Fruit fly (Drosophila melanogaster) whole organism, embryonic: ENCODE results near the gene Nlg2.

Experiments used
- Atf-2 ChIP-seq: fragments of 200-800 bp; sonication (Bioruptor generic); optimal IDR thresholded peaks from 2 replicates; lab custom pipeline; 2016; ENCODE audit warnings: missing biosample characterization, missing genetic modification characterization
- Awh ChIP-seq: fragments of 200-800 bp; sonication (Bioruptor generic); IDR thresholded peaks from 2 replicates; pipeline ENCODE4, ENCODE4 v1.3.6; 2022; ENCODE audit warnings: missing biosample characterization, missing genetic modification characterization
- Bgb ChIP-seq: fragments of 200-800 bp; sonication (Bioruptor generic); IDR thresholded peaks from 2 replicates; pipeline ENCODE4 v1.3.6; 2022; ENCODE audit warnings: missing biosample characterization, missing genetic modification characterization; ENCODE audit not compliant: partially characterized antibody
- CG10274 ChIP-seq: fragments of 200-800 bp; sonication (Bioruptor generic); optimal IDR thresholded peaks from 3 replicates; lab custom pipeline; 2017; ENCODE audit warnings: missing biosample characterization, mild to moderate bottlenecking, missing genetic modification characterization
- CG15073 ChIP-seq: fragments of 200-800 bp; sonication (Bioruptor generic); optimal IDR thresholded peaks from 2 replicates; lab custom pipeline; 2016; ENCODE audit warnings: missing biosample characterization, missing genetic modification characterization
- CG15601 ChIP-seq: fragments of 200-800 bp; sonication (Bioruptor generic); optimal IDR thresholded peaks from 3 replicates; lab custom pipeline; 2019; ENCODE audit warnings: missing biosample characterization, mild to moderate bottlenecking, missing genetic modification characterization, moderate library complexity
- CG1603 ChIP-seq: fragments of 200-800 bp; sonication (Bioruptor generic); optimal IDR thresholded peaks from 2 replicates; lab custom pipeline; 2019; ENCODE audit warnings: missing biosample characterization, mild to moderate bottlenecking, missing genetic modification characterization, moderate library complexity
- CG2202 ChIP-seq: fragments of 200-800 bp; sonication (Bioruptor generic); optimal IDR thresholded peaks from 2 replicates; lab custom pipeline; 2018; ENCODE audit warnings: missing biosample characterization, mild to moderate bottlenecking, missing genetic modification characterization
- CG2678 ChIP-seq: fragments of 200-800 bp; sonication (Bioruptor generic); optimal IDR thresholded peaks from 3 replicates; lab custom pipeline; 2019; ENCODE audit warnings: missing biosample characterization, mild to moderate bottlenecking, missing genetic modification characterization, moderate library complexity
- CG30020 ChIP-seq: fragments of 200-800 bp; optimal IDR thresholded peaks from 2 replicates; lab custom pipeline; 2019; ENCODE audit warnings: missing biosample characterization, mild to moderate bottlenecking, missing genetic modification characterization, moderate library complexity
- CG34376 ChIP-seq: fragments of 200-800 bp; sonication (Bioruptor generic); optimal IDR thresholded peaks from 2 replicates; lab custom pipeline; 2018; ENCODE audit warnings: missing biosample characterization, mild to moderate bottlenecking, missing genetic modification characterization
- CG42726 ChIP-seq: fragments of 200-800 bp; sonication (Bioruptor generic); IDR thresholded peaks from 2 replicates; pipeline ENCODE4 v1.3.6; 2022; ENCODE audit warnings: missing biosample characterization, missing genetic modification characterization; ENCODE audit not compliant: partially characterized antibody
- CG6654 ChIP-seq: fragments of 200-800 bp; sonication (Bioruptor generic); optimal IDR thresholded peaks from 2 replicates; lab custom pipeline; 2017; ENCODE audit warnings: missing biosample characterization, mild to moderate bottlenecking, missing genetic modification characterization
- CG7372 ChIP-seq: fragments of 200-800 bp; sonication (Bioruptor generic); IDR thresholded peaks from 2 replicates; pipeline ENCODE4 v1.3.6; 2022; ENCODE audit warnings: missing biosample characterization, missing genetic modification characterization
- CG8944 ChIP-seq: fragments of 200-800 bp; sonication (Bioruptor generic); optimal IDR thresholded peaks from 3 replicates; lab custom pipeline; 2016; ENCODE audit warnings: missing biosample characterization, missing genetic modification characterization
- CkIIα-i1 ChIP-seq: fragments of 200-800 bp; sonication (Bioruptor generic); IDR thresholded peaks from 2 replicates; pipeline ENCODE4 v1.3.6; 2022; ENCODE audit warnings: missing biosample characterization, missing genetic modification characterization
- D ChIP-seq, 2 experiments: fragments of 200-800 bp in 1 of 2; fragments of >200 bp in 1 of 2; sonication (Bioruptor generic) in 1 of 2; optimal IDR thresholded peaks; 2 replicates in 1 of 2; 3 replicates in 1 of 2; lab custom pipeline; 2017; ENCODE audit warnings: mild to moderate bottlenecking in 1 of 2, missing biosample characterization in 1 of 2, missing genetic modification characterization in 1 of 2, missing genetic modification reagents in 1 of 2
- D19B ChIP-seq: fragments of 200-800 bp; sonication (Bioruptor generic); optimal IDR thresholded peaks from 2 replicates; lab custom pipeline; 2017; ENCODE audit warnings: missing biosample characterization, mild to moderate bottlenecking, missing genetic modification characterization
- Dip3 ChIP-seq: fragments of 200-800 bp; sonication (Bioruptor generic); optimal IDR thresholded peaks from 3 replicates; lab custom pipeline; 2016; ENCODE audit warnings: missing biosample characterization, missing genetic modification characterization
- Dll ChIP-seq: fragments of 200-800 bp; sonication (Bioruptor generic); IDR thresholded peaks from 4 replicates; pipeline ENCODE4 v1.3.6; 2022; ENCODE audit warnings: missing biosample characterization, missing genetic modification characterization; ENCODE audit not compliant: partially characterized antibody
- Dref ChIP-seq: fragments of 200-800 bp; sonication (Bioruptor generic); IDR thresholded peaks from 2 replicates; pipeline ENCODE4 v1.3.6; 2022; ENCODE audit warnings: missing biosample characterization, missing genetic modification characterization
- E2f2 ChIP-seq: fragments of 200-800 bp; sonication (Bioruptor generic); IDR thresholded peaks from 2 replicates; pipeline ENCODE4 v1.3.6; 2022; ENCODE audit warnings: missing biosample characterization, missing genetic modification characterization
- Fer1 ChIP-seq: fragments of 200-800 bp; sonication (Bioruptor generic); optimal IDR thresholded peaks from 2 replicates; lab custom pipeline; 2017; ENCODE audit warnings: missing biosample characterization, mild to moderate bottlenecking, missing genetic modification characterization
- HLH54F ChIP-seq: fragments of 200-800 bp; sonication (Bioruptor generic); optimal IDR thresholded peaks from 3 replicates; lab custom pipeline; 2016; ENCODE audit warnings: missing biosample characterization, missing genetic modification characterization
- Hmr ChIP-seq: fragments of 200-800 bp; sonication (Bioruptor generic); optimal IDR thresholded peaks from 3 replicates; lab custom pipeline; 2017; ENCODE audit warnings: mild to moderate bottlenecking, missing biosample characterization, missing genetic modification reagents, missing genetic modification characterization
- Hr39 ChIP-seq: fragments of >200 bp; optimal IDR thresholded peaks from 2 replicates; lab custom pipeline; 2017
- Kr ChIP-seq: fragments of 200-800 bp; sonication (Bioruptor generic); optimal IDR thresholded peaks from 2 replicates; lab custom pipeline; 2017; ENCODE audit warnings: missing biosample characterization, mild to moderate bottlenecking, missing genetic modification characterization
- MTF-1 ChIP-seq: fragments of 200-800 bp; sonication (Bioruptor generic); optimal IDR thresholded peaks from 2 replicates; lab custom pipeline; 2018; ENCODE audit warnings: missing biosample characterization, mild to moderate bottlenecking, missing genetic modification characterization, borderline replicate concordance
- Meics ChIP-seq: fragments of 200-800 bp; sonication (Bioruptor generic); optimal IDR thresholded peaks from 2 replicates; lab custom pipeline; 2017; ENCODE audit warnings: missing biosample characterization, mild to moderate bottlenecking, missing genetic modification characterization
- Myb ChIP-seq: fragments of 200-800 bp; sonication (Bioruptor generic); optimal IDR thresholded peaks from 2 replicates; lab custom pipeline; 2016; ENCODE audit warnings: missing biosample characterization, missing genetic modification characterization
- Nf-YB ChIP-seq: fragments of 200-800 bp; sonication (Bioruptor generic); optimal IDR thresholded peaks from 3 replicates; lab custom pipeline; 2019; ENCODE audit warnings: missing biosample characterization, mild to moderate bottlenecking, missing genetic modification characterization, moderate library complexity
- Rx ChIP-seq: fragments of 200-800 bp; sonication (Bioruptor generic); IDR thresholded peaks from 2 replicates; pipeline ENCODE4 v1.3.6; 2022; ENCODE audit warnings: missing biosample characterization, missing genetic modification characterization
- Sry-δ ChIP-seq: fragments of 200-800 bp; sonication (Bioruptor generic); optimal IDR thresholded peaks from 2 replicates; lab custom pipeline; 2016; ENCODE audit warnings: missing biosample characterization, missing genetic modification characterization
- ac ChIP-seq: fragments of 200-800 bp; sonication (Bioruptor generic); optimal IDR thresholded peaks from 3 replicates; lab custom pipeline; 2017; ENCODE audit warnings: missing biosample characterization, mild to moderate bottlenecking, missing genetic modification characterization
- cad ChIP-seq: fragments of >200 bp; optimal IDR thresholded peaks from 2 replicates; lab custom pipeline; 2017; ENCODE audit warnings: missing biosample characterization, missing genetic modification characterization
- croc ChIP-seq: fragments of 200-800 bp; sonication (Bioruptor generic); conservative IDR thresholded peaks from 3 replicates; pipeline ENCODE4 v1.3.6; 2022; ENCODE audit warnings: missing biosample characterization, missing genetic modification characterization
- exex ChIP-seq: fragments of 200-800 bp; sonication (Bioruptor generic); optimal IDR thresholded peaks from 4 replicates; lab custom pipeline; 2018; ENCODE audit warnings: missing biosample characterization, mild to moderate bottlenecking, missing genetic modification characterization, moderate library complexity
- gcm2 ChIP-seq: fragments of 200-800 bp; sonication (Bioruptor generic); optimal IDR thresholded peaks from 2 replicates; lab custom pipeline; 2016; ENCODE audit warnings: missing biosample characterization, missing genetic modification characterization
- grau ChIP-seq: fragments of 200-800 bp; optimal IDR thresholded peaks from 3 replicates; lab custom pipeline; 2019; ENCODE audit warnings: missing biosample characterization, mild to moderate bottlenecking, missing genetic modification characterization, moderate library complexity
- grn ChIP-seq: fragments of 200-800 bp; sonication (Bioruptor generic); optimal IDR thresholded peaks from 3 replicates; lab custom pipeline; 2017; ENCODE audit warnings: missing biosample characterization, missing genetic modification characterization
- ham ChIP-seq: fragments of 200-800 bp; sonication (Bioruptor generic); IDR thresholded peaks from 2 replicates; pipeline ENCODE4 v1.3.6; 2022; ENCODE audit warnings: missing biosample characterization, missing genetic modification characterization
- insv ChIP-seq, 2 experiments: fragments of 200-800 bp; sonication (Bioruptor generic); optimal IDR thresholded peaks; 3 replicates each; lab custom pipeline; 2016 to 2018; ENCODE audit warnings: missing biosample characterization in 2 of 2, missing genetic modification characterization in 2 of 2
- jigr1 ChIP-seq: fragments of 200-800 bp; sonication (Bioruptor generic); IDR thresholded peaks from 3 replicates; pipeline ENCODE4 v1.3.6; 2022; ENCODE audit warnings: missing biosample characterization, missing genetic modification characterization
- sd ChIP-seq: fragments of 200-800 bp; sonication (Bioruptor generic); optimal IDR thresholded peaks from 3 replicates; lab custom pipeline; 2018; ENCODE audit warnings: missing biosample characterization, mild to moderate bottlenecking, missing genetic modification characterization, moderate library complexity
- sens-2 ChIP-seq: fragments of 200-800 bp; sonication (Bioruptor generic); IDR thresholded peaks from 2 replicates; pipeline ENCODE4 v1.3.6; 2022; ENCODE audit warnings: missing biosample characterization, missing genetic modification characterization
- sna ChIP-seq: fragments of 200-800 bp; sonication (Bioruptor generic); IDR thresholded peaks from 2 replicates; pipeline ENCODE4 v1.3.6; 2022; ENCODE audit warnings: missing biosample characterization, missing genetic modification characterization; ENCODE audit not compliant: partially characterized antibody
- sug ChIP-seq: fragments of 200-800 bp; optimal IDR thresholded peaks from 2 replicates; lab custom pipeline; 2019; ENCODE audit warnings: missing biosample characterization, mild to moderate bottlenecking, missing genetic modification characterization, moderate library complexity
- zen ChIP-seq: fragments of 200-800 bp; sonication (Bioruptor generic); optimal IDR thresholded peaks from 3 replicates; lab custom pipeline; 2018; ENCODE audit warnings: missing biosample characterization, mild to moderate bottlenecking, missing genetic modification characterization, moderate library complexity

Nlg2 gene

DNA sequence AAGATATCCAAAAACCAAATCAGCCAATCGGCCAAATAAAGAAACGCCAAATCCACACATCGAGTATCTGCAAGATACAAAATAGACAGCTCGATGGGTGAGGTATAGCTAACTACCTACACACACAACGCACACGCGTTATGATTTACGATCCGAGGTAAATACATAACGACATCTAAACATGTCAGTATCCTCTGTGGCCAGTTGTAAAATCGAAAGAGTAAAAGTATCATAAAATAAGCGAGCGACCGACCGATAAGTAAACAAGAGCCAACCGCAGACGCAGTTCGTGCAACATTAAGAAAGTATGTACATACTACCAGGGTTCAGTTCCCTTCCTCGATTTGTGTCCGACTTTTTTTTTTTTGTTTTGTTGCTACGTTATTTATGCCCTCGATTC is 48.4 kb upstream of the Nlg2 start (continued):
- TF ChIP-seq CG10274 (GFP tag; lab: Kevin White, UChicago) = no peak
- peak; percentile 7 for TF ChIP-seq zen (tag; lab: Kevin White, UChicago)
- TF ChIP-seq MTF-1 (GFP tag; lab: Kevin White, UChicago) = no peak
- peak; percentile 20 for TF ChIP-seq CG2202 (tag; lab: Kevin White, UChicago)
- peak; percentile 71 for TF ChIP-seq cad (GFP tag; lab: Kevin White, UChicago)
- no peak for TF ChIP-seq CG42726 (GFP tag; lab: Robert Waterston, UW)
- TF ChIP-seq ac (GFP tag; lab: Kevin White, UChicago) = peak; percentile 10
- peak; percentile 66 for TF ChIP-seq Kr (GFP tag; lab: Kevin White, UChicago)
- TF ChIP-seq CG2678 (tag; lab: Kevin White, UChicago) = no peak
- no peak for TF ChIP-seq D19B (GFP tag; lab: Kevin White, UChicago)
- TF ChIP-seq Dip3 (GFP tag; lab: Kevin White, UChicago) = no peak
- TF ChIP-seq, all 482 proteins: peak for 16

DNA sequence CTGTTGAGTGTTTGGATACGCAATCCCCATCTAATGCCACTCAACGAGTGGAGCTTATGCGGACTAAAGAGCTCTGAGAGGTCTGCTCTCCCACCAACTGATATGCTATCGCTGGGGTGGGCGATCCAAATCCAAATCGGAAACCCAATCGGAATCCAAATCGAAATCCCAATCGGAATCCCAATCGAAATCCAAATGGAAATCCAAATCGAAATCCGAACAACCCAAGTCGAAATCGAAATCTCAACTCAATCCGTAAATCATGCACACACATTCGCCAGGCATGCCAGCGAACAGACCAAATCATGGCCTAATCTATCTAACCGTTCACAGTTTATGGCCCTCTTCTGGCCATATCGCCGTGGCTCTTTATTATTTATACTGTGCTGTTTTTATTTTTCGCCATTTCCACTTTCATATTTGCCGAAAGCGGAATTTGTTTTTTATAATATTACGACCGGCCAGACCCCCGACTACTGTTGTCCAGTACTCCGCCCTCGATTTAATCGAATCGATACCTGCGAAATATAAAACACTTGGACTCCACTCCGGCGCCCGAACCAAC is 47.1 kb upstream of the Nlg2 start:
- TF ChIP-seq CG30020 (tag; lab: Kevin White, UChicago) (no peak), Dref (GFP tag; lab: Robert Waterston, UW) (no peak), Dll (GFP tag; lab: Robert Waterston, UW) (no peak), gcm2 (GFP tag; lab: Kevin White, UChicago) (no peak), sens-2 (GFP tag; lab: Robert Waterston, UW) (peak; percentile 63), CG1603 (tag; lab: Kevin White, UChicago) (no peak), CG7372 (no peak), jigr1 (GFP tag; lab: Robert Waterston, UW) (no peak), ham (GFP tag; lab: Robert Waterston, UW) (peak; percentile 37; the same call in 1 of the 2 replicates), sug (peak; percentile 86), sd (tag; lab: Kevin White, UChicago) (peak; percentile 52), CG34376 (GFP tag; lab: Kevin White, UChicago) (peak; percentile 73), CG15601 (tag; lab: Kevin White, UChicago) (no peak), Fer1 (GFP tag; lab: Kevin White, UChicago) (no peak), Bgb (GFP tag; lab: Robert Waterston, UW) (no peak), grn (GFP tag; lab: Kevin White, UChicago) (peak; percentile 60), Hr39 (lab: Kevin White, UChicago) (no peak), exex (tag; lab: Kevin White, UChicago) (peak; percentile 84), grau (no peak), CG6654 (GFP tag; lab: Kevin White, UChicago) (no peak), insv (GFP tag; optimal IDR thresholded peaks at IDR 0.05; lab: Kevin White, UChicago) (peak; percentile 43 to 95), sna (GFP tag; lab: Robert Waterston, UW) (no peak), CG8944 (GFP tag; lab: Kevin White, UChicago) (no peak), Awh (no peak), Nf-YB (GFP tag; lab: Kevin White, UChicago) (no peak)

DNA sequence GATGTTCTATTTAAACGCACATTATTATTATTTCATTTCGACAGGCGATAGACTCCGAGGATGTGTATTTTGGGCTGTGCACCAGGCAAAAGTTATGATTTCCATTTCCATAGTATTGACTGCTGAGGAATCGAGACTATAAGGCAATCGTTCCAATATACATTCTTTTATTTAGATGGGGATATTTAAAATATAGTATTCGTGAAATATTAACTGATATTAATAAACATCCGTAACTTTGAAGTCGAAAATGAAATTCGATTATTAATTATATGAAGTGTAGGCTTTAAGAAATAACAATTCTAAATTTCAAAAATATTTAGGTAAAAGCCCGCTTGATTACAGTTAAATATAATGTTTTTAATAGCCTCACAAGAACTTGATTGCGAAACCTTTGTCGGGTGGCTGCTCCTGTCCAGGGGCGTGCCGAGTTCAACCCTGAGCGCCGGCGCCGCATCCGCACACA is 44.4 kb upstream of the Nlg2 start:
- TF ChIP-seq Hmr (GFP tag; lab: Kevin White, UChicago) (peak; percentile 56), Meics (GFP tag; lab: Kevin White, UChicago) (peak; percentile 62), E2f2 (peak; percentile 40; the same call in 1 of the 2 replicates), CG42726 (GFP tag; lab: Robert Waterston, UW) (no peak), croc (peak; percentile 47; the same call in 2 of the 3 replicates), Myb (no peak), CG15073 (no peak), Rx (no peak), Sry-δ (GFP tag; lab: Kevin White, UChicago) (no peak), HLH54F (GFP tag; lab: Kevin White, UChicago) (no peak), D (optimal IDR thresholded peaks at IDR 0.05; lab: Kevin White, UChicago) (no peak), D (GFP tag; optimal IDR thresholded peaks at IDR 0.05; lab: Kevin White, UChicago) (peak; percentile 66), CkIIα-i1 (GFP tag; lab: Robert Waterston, UW) (no peak), Atf-2 (GFP tag; lab: Kevin White, UChicago) (no peak)
